Worm (Caenorhabditis elegans) whole organism, L4 larva: ENCODE results near the gene pafo-1.

Experiments used
- F26F4.8 ChIP-seq: fragments of 200-800 bp; sonication (Bioruptor generic); conservative IDR thresholded peaks from 2 replicates; pipeline ENCODE4 v1.3.6; 2022; ENCODE audit warnings: missing genetic modification characterization, missing compliant biosample characterization
- R02D3.7 ChIP-seq: fragments of 150-350 bp; sonication (generic microtip); optimal IDR thresholded peaks from 3 replicates; lab custom pipeline; 2014; ENCODE audit warnings: missing biosample characterization, missing genetic modification characterization
- T20F7.1 ChIP-seq: fragments of 200-800 bp; sonication (Bioruptor generic); optimal IDR thresholded peaks from 2 replicates; lab custom pipeline; 2018; ENCODE audit warnings: mild to moderate bottlenecking, missing genetic modification characterization, missing compliant biosample characterization
- T26A8.4 ChIP-seq: fragments of 200-800 bp; sonication (Bioruptor generic); IDR thresholded peaks from 2 replicates; pipeline ENCODE4 v1.3.6; 2022; ENCODE audit warnings: missing genetic modification characterization, missing compliant biosample characterization
- Y105C5A.15 ChIP-seq: fragments of 200-800 bp; sonication (Bioruptor generic); IDR thresholded peaks from 2 replicates; pipeline ENCODE4 v1.3.6; 2022; ENCODE audit warnings: missing genetic modification characterization, missing compliant biosample characterization
- Y48G9A.11 ChIP-seq: fragments of 200-800 bp; sonication (Bioruptor generic); IDR thresholded peaks from 2 replicates; pipeline ENCODE4 v1.3.6; 2022; ENCODE audit warnings: missing genetic modification reagents, missing genetic modification characterization, missing compliant biosample characterization
- Y5F2A.4 ChIP-seq: fragments of 200-800 bp; sonication (Bioruptor generic); optimal IDR thresholded peaks from 2 replicates; lab custom pipeline; 2018; ENCODE audit warnings: mild to moderate bottlenecking, missing genetic modification characterization, missing compliant biosample characterization
- Y75B8A.6 ChIP-seq: fragments of 200-800 bp; sonication (Bioruptor generic); IDR thresholded peaks from 2 replicates; pipeline ENCODE4 v1.3.6; 2022; ENCODE audit warnings: missing genetic modification reagents, missing genetic modification characterization, missing compliant biosample characterization
- ZK337.2 ChIP-seq: fragments of 200-800 bp; sonication (Bioruptor generic); IDR thresholded peaks from 2 replicates; pipeline ENCODE4 v1.3.6; 2022; ENCODE audit warnings: missing genetic modification reagents, missing genetic modification characterization, missing compliant biosample characterization
- ZK546.5 ChIP-seq, 2 experiments: sonication (generic microtip); optimal IDR thresholded peaks; 2 replicates each; lab custom pipeline; 2017; ENCODE audit warnings: missing biosample characterization in 2 of 2, missing genetic modification characterization in 2 of 2
- aly-2 ChIP-seq: sonication (generic microtip); optimal IDR thresholded peaks from 2 replicates; lab custom pipeline; 2018; ENCODE audit warnings: missing biosample characterization, missing genetic modification characterization
- ama-1 ChIP-seq: fragments of 150-350 bp; optimal IDR thresholded peaks from 2 replicates; lab custom pipeline; 2014; ENCODE audit warnings: inconsistent platforms, mixed read lengths
- ceh-28 ChIP-seq: fragments of 150-350 bp; optimal IDR thresholded peaks from 2 replicates; lab custom pipeline; 2014; ENCODE audit warnings: missing biosample characterization, missing genetic modification reagents, missing genetic modification characterization
- ceh-32 ChIP-seq: sonication (generic microtip); optimal IDR thresholded peaks from 2 replicates; lab custom pipeline; 2016; ENCODE audit warnings: mild to moderate bottlenecking, missing genetic modification characterization, missing compliant biosample characterization; ENCODE audit not compliant: poor library complexity
- ces-1 ChIP-seq: fragments of 150-350 bp; sonication (generic microtip); optimal IDR thresholded peaks from 4 replicates; lab custom pipeline; 2014; ENCODE audit warnings: missing biosample characterization, missing genetic modification reagents, missing genetic modification characterization
- cey-2 ChIP-seq: sonication (generic microtip); optimal IDR thresholded peaks from 3 replicates; lab custom pipeline; 2017; ENCODE audit warnings: missing genetic modification characterization, mild to moderate bottlenecking, missing compliant biosample characterization, antibody characterized with exemption, borderline replicate concordance; ENCODE audit not compliant: insufficient read depth
- daf-12 ChIP-seq: fragments of 150-350 bp; optimal IDR thresholded peaks from 2 replicates; lab custom pipeline; 2014; ENCODE audit warnings: missing biosample characterization, missing genetic modification reagents, missing genetic modification characterization
- dmd-6 ChIP-seq: fragments of 200-800 bp; sonication (Bioruptor generic); IDR thresholded peaks from 2 replicates; pipeline ENCODE4 v1.3.6; 2022; ENCODE audit warnings: missing genetic modification reagents, missing genetic modification characterization, missing compliant biosample characterization
- dpl-1 ChIP-seq: fragments of 150-350 bp; optimal IDR thresholded peaks from 2 replicates; lab custom pipeline; 2014; ENCODE audit warnings: missing biosample characterization, missing genetic modification reagents, missing genetic modification characterization
- dve-1 ChIP-seq: sonication (generic microtip); optimal IDR thresholded peaks from 2 replicates; lab custom pipeline; 2017; ENCODE audit warnings: antibody characterized with exemption, mild to moderate bottlenecking, missing genetic modification characterization, missing compliant biosample characterization; ENCODE audit not compliant: insufficient read depth
- egl-43 ChIP-seq: fragments of 200-800 bp; sonication (Bioruptor generic); IDR thresholded peaks from 2 replicates; pipeline ENCODE4 v1.3.6; 2022; ENCODE audit warnings: missing genetic modification reagents, missing genetic modification characterization, missing compliant biosample characterization
- fkh-10 ChIP-seq: fragments of 150-350 bp; optimal IDR thresholded peaks from 2 replicates; lab custom pipeline; 2014; ENCODE audit warnings: missing biosample characterization, missing genetic modification reagents, missing genetic modification characterization
- jun-1 ChIP-seq: fragments of 150-350 bp; optimal IDR thresholded peaks from 2 replicates; lab custom pipeline; 2014; ENCODE audit warnings: missing biosample characterization, missing genetic modification reagents, missing genetic modification characterization
- lin-29 ChIP-seq: fragments of 200-800 bp; sonication (Bioruptor generic); IDR thresholded peaks from 2 replicates; pipeline ENCODE4 v1.3.6; 2022; ENCODE audit warnings: missing genetic modification reagents, missing genetic modification characterization, missing compliant biosample characterization
- lin-38 ChIP-seq: fragments of 200-800 bp; sonication (Bioruptor generic); IDR thresholded peaks from 2 replicates; pipeline ENCODE4 v1.3.6; 2022; ENCODE audit warnings: missing genetic modification reagents, missing genetic modification characterization, missing compliant biosample characterization
- lsy-2 ChIP-seq, 2 experiments: fragments of 150-350 bp in 1 of 2; sonication (generic microtip) in 1 of 2; optimal IDR thresholded peaks; 2 replicates each; lab custom pipeline; 2014 to 2017; ENCODE audit warnings: missing biosample characterization in 2 of 2, missing genetic modification characterization in 2 of 2
- madf-5 ChIP-seq, 2 experiments: fragments of 200-800 bp; sonication (Bioruptor generic); IDR thresholded peaks; 2 replicates each; pipeline ENCODE4 v1.3.6; 2022; ENCODE audit warnings: missing compliant biosample characterization in 2 of 2, missing genetic modification characterization in 2 of 2
- mdl-1 ChIP-seq, 2 experiments: fragments of 150-350 bp in 1 of 2; sonication (generic microtip) in 1 of 2; optimal IDR thresholded peaks; 2 replicates each; lab custom pipeline; 2014 to 2017; ENCODE audit warnings: missing biosample characterization in 2 of 2, missing genetic modification characterization in 2 of 2
- mdt-29 ChIP-seq: fragments of 200-800 bp; sonication (Bioruptor generic); IDR thresholded peaks from 2 replicates; pipeline ENCODE4 v1.3.6; 2022; ENCODE audit warnings: missing genetic modification reagents, missing genetic modification characterization, missing compliant biosample characterization
- mep-1 ChIP-seq: fragments of 150-350 bp; sonication (generic microtip); optimal IDR thresholded peaks from 3 replicates; lab custom pipeline; 2014; ENCODE audit warnings: missing biosample characterization, missing genetic modification characterization
- mes-2 ChIP-seq: sonication (generic microtip); optimal IDR thresholded peaks from 2 replicates; lab custom pipeline; 2016; ENCODE audit warnings: missing genotype, mild to moderate bottlenecking, missing genetic modification characterization, missing compliant biosample characterization; ENCODE audit not compliant: poor library complexity, severe bottlenecking
- mxl-2 ChIP-seq: fragments of 200-800 bp; sonication (Bioruptor generic); conservative IDR thresholded peaks from 2 replicates; pipeline ENCODE4 v1.3.6; 2022; ENCODE audit warnings: missing genetic modification reagents, missing genetic modification characterization, missing compliant biosample characterization
- nhr-10 ChIP-seq: fragments of 150-350 bp; optimal IDR thresholded peaks from 2 replicates; lab custom pipeline; 2014; ENCODE audit warnings: missing biosample characterization, missing genetic modification characterization
- nhr-102 ChIP-seq: sonication (generic microtip); optimal IDR thresholded peaks from 2 replicates; lab custom pipeline; 2016; ENCODE audit warnings: mild to moderate bottlenecking, missing genetic modification characterization, moderate library complexity, missing compliant biosample characterization
- nhr-11 ChIP-seq: fragments of 150-350 bp; optimal IDR thresholded peaks from 2 replicates; lab custom pipeline; 2014; ENCODE audit warnings: missing biosample characterization, missing genetic modification characterization
- nhr-41 ChIP-seq: fragments of 200-800 bp; sonication (Bioruptor generic); IDR thresholded peaks from 2 replicates; pipeline ENCODE4 v1.3.6; 2022; ENCODE audit warnings: missing genetic modification reagents, missing genetic modification characterization, missing compliant biosample characterization
- nhr-48 ChIP-seq: sonication (generic microtip); optimal IDR thresholded peaks from 2 replicates; lab custom pipeline; 2016; ENCODE audit warnings: mild to moderate bottlenecking, missing genetic modification characterization, missing compliant biosample characterization
- nhr-77 ChIP-seq: fragments of 150-350 bp; optimal IDR thresholded peaks from 2 replicates; lab custom pipeline; 2014; ENCODE audit warnings: missing biosample characterization, missing genetic modification characterization
- pha-4 ChIP-seq, 2 experiments: fragments of 150-350 bp in 1 of 2; fragments of 200-800 bp in 1 of 2; sonication (Bioruptor generic) in 1 of 2; IDR thresholded peaks in 1 of 2; optimal IDR thresholded peaks in 1 of 2; 2 replicates each; pipeline versions ENCODE4 v1.3.6 to Lab custom; 2014 to 2022; ENCODE audit warnings: missing genetic modification characterization in 2 of 2, missing genetic modification reagents in 2 of 2, missing biosample characterization in 1 of 2, missing compliant biosample characterization in 1 of 2
- sdz-12 ChIP-seq: fragments of 200-800 bp; sonication (Bioruptor generic); optimal IDR thresholded peaks from 2 replicates; lab custom pipeline; 2018; ENCODE audit warnings: mild to moderate bottlenecking, missing genetic modification characterization, missing compliant biosample characterization
- set-16 ChIP-seq: fragments of 200-800 bp; sonication (Bioruptor generic); IDR thresholded peaks from 2 replicates; pipeline ENCODE4 v1.3.6; 2022; ENCODE audit warnings: missing genetic modification reagents, missing genetic modification characterization, missing compliant biosample characterization
- snpc-4 ChIP-seq: fragments of 150-350 bp; optimal IDR thresholded peaks from 2 replicates; lab custom pipeline; 2014; ENCODE audit warnings: missing biosample characterization, missing genetic modification characterization
- spr-3 ChIP-seq: fragments of 200-800 bp; sonication (Bioruptor generic); optimal IDR thresholded peaks from 2 replicates; lab custom pipeline; 2018; ENCODE audit warnings: mild to moderate bottlenecking, missing genetic modification characterization, missing compliant biosample characterization
- tag-97 ChIP-seq: fragments of 200-800 bp; sonication (Bioruptor generic); IDR thresholded peaks from 2 replicates; pipeline ENCODE4 v1.3.6; 2022; ENCODE audit warnings: missing genetic modification characterization, missing compliant biosample characterization
- unc-130 ChIP-seq: sonication (generic microtip); optimal IDR thresholded peaks from 2 replicates; lab custom pipeline; 2016; ENCODE audit warnings: missing genetic modification reagents, missing genetic modification characterization, missing compliant biosample characterization
- unc-39 ChIP-seq: sonication (generic microtip); optimal IDR thresholded peaks from 2 replicates; lab custom pipeline; 2017; ENCODE audit warnings: missing biosample characterization, missing genetic modification characterization
- unc-62 ChIP-seq, 3 experiments: fragments of 150-350 bp in 1 of 3; sonication (generic microtip); optimal IDR thresholded peaks in 2 of 3; peaks in 1 of 3; 1 replicate in 1 of 3; 2 replicates in 2 of 3; lab custom pipeline; 2014 to 2017; ENCODE audit warnings: missing biosample characterization in 3 of 3, missing genetic modification characterization in 3 of 3, missing genetic modification reagents in 3 of 3, missing genotype in 1 of 3
- zfp-3 ChIP-seq: fragments of 200-800 bp; sonication (Bioruptor generic); conservative IDR thresholded peaks from 2 replicates; pipeline ENCODE4 v1.3.6; 2022; ENCODE audit warnings: missing genetic modification reagents, missing genetic modification characterization, missing compliant biosample characterization
- zip-11 ChIP-seq: fragments of 200-800 bp; sonication (Bioruptor generic); IDR thresholded peaks from 2 replicates; pipeline ENCODE4 v1.3.6; 2022; ENCODE audit warnings: missing genetic modification characterization, missing compliant biosample characterization

Gene pafo-1

DNA sequence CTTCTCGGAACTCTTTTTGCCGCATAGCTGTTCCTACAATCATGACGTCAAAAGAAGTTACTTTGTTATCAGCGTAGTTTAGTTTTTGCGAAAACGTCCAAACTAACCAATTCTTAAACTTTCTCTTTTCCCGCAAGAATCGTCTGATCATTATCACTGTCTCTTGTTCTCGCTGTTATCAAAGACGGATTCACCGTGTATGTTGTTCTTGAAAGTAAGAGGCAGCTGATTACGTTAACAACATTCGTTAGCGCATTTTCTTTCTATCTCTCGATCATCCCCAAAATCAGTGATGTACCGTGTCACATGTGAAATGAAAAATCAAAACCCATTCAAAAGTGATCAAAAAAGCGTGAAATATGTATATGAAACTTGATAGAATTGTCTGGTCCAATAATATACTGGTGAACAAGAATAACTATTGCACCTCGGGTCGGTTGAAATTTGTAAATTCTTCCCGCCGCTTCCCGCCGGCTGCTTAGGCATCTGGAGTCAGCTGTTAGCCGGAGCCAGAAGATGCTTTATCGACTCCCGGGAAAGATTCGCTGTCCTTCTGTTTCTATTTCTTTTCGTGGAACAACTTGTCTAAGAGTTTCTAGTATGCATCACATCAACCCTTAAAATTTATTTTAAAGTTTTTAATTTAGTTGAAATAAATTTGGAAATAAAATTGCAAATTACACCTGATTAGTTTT is 13.1 kb downstream of the pafo-1 start:
- TF ChIP-seq lin-38 (GFP tag; lab: Robert Waterston, UW), result no peak; the same call in none of the 2 replicates
- TF ChIP-seq Y105C5A.15, result no peak
- no peak for TF ChIP-seq tag-97 (GFP tag; lab: Robert Waterston, UW)
- no peak for TF ChIP-seq spr-3 (GFP tag; lab: Kevin White, UChicago)
- peak; percentile 66 for TF ChIP-seq dmd-6 (GFP tag; lab: Robert Waterston, UW)
- TF ChIP-seq ceh-28 (tag; lab: Kevin White, UChicago), result no peak
- peak; percentile 77 for TF ChIP-seq dve-1 (tag; lab: Kevin White, UChicago)
- TF ChIP-seq F26F4.8 (GFP tag; lab: Robert Waterston, UW), result no peak
- TF ChIP-seq snpc-4 (tag; lab: Kevin White, UChicago), result no peak
- TF ChIP-seq nhr-48, result no peak
- TF ChIP-seq unc-62 (GFP tag; optimal IDR thresholded peaks at IDR 0.05 in 1 of 2; lab: Kevin White, UChicago), result peak in 1 of 2 experiments; percentile 79
- TF ChIP-seq unc-62 (tag; optimal IDR thresholded peaks at IDR 0.05; lab: Kevin White, UChicago), result no peak
- TF ChIP-seq unc-130 (GFP tag; lab: Kevin White, UChicago), result no peak
- TF ChIP-seq madf-5 (GFP tag; IDR thresholded peaks at IDR 0.05; lab: Robert Waterston, UW), result no peak
- no peak for TF ChIP-seq jun-1 (tag; lab: Kevin White, UChicago)
- TF ChIP-seq T26A8.4 (GFP tag; lab: Robert Waterston, UW), result no peak
- TF ChIP-seq nhr-102, result no peak
- TF ChIP-seq lin-29 (GFP tag; lab: Robert Waterston, UW), result no peak
- TF ChIP-seq Y5F2A.4 (GFP tag; lab: Kevin White, UChicago), result no peak
- no peak for TF ChIP-seq daf-12 (tag; lab: Kevin White, UChicago)
- no peak for TF ChIP-seq set-16 (GFP tag; lab: Robert Waterston, UW)
- TF ChIP-seq unc-39 (tag; lab: Kevin White, UChicago), result no peak
- peak; percentile 84 for TF ChIP-seq nhr-77 (tag; lab: Kevin White, UChicago)
- peak; percentile 56 for TF ChIP-seq mep-1 (tag; lab: Kevin White, UChicago)
- TF ChIP-seq ZK546.5 (tag; optimal IDR thresholded peaks at IDR 0.05; lab: Kevin White, UChicago), result no peak
- TF ChIP-seq fkh-10, result no peak
- peak; percentile 12 for TF ChIP-seq T20F7.1 (GFP tag; lab: Kevin White, UChicago)
- TF ChIP-seq zfp-3 (GFP tag; lab: Robert Waterston, UW), result 0 out of 2 replicates have a peak, but pooled peaks have one; percentile 25
- TF ChIP-seq ceh-32, result no peak
- no peak for TF ChIP-seq zip-11 (GFP tag; lab: Robert Waterston, UW)
- TF ChIP-seq pha-4 (GFP tag; IDR thresholded peaks at IDR 0.05; lab: Robert Waterston, UW), result no peak
- TF ChIP-seq pha-4 (tag; optimal IDR thresholded peaks at IDR 0.05; lab: Kevin White, UChicago), result no peak
- TF ChIP-seq mdl-1 (tag; optimal IDR thresholded peaks at IDR 0.05; lab: Kevin White, UChicago), result peak in 1 of 2 experiments; percentile 59
- TF ChIP-seq lsy-2 (tag; optimal IDR thresholded peaks at IDR 0.05; lab: Kevin White, UChicago), result peak in 1 of 2 experiments; percentile 64
- TF ChIP-seq nhr-41 (GFP tag; lab: Robert Waterston, UW), result no peak
- no peak for TF ChIP-seq Y75B8A.6
- no peak for TF ChIP-seq aly-2 (tag; lab: Kevin White, UChicago)
- no peak for TF ChIP-seq sdz-12 (GFP tag; lab: Kevin White, UChicago)
- no peak for TF ChIP-seq mxl-2 (GFP tag; lab: Robert Waterston, UW)
- peak; percentile 78 for TF ChIP-seq cey-2 (tag; lab: Kevin White, UChicago)
- no peak for TF ChIP-seq R02D3.7
- no peak for TF ChIP-seq nhr-11 (tag; lab: Kevin White, UChicago)
- no peak for TF ChIP-seq ama-1 (lab: Kevin White, UChicago)
- peak; percentile 47 for TF ChIP-seq mes-2
- peak; percentile 41 for TF ChIP-seq nhr-10 (tag; lab: Kevin White, UChicago)
- TF ChIP-seq ces-1, result no peak
- TF ChIP-seq Y48G9A.11, result no peak
- TF ChIP-seq mdt-29 (GFP tag; lab: Robert Waterston, UW), result no peak
- no peak for TF ChIP-seq egl-43 (GFP tag; lab: Robert Waterston, UW)
- TF ChIP-seq ZK337.2 (GFP tag; lab: Robert Waterston, UW), result no peak
- TF ChIP-seq dpl-1 (GFP tag; lab: Kevin White, UChicago), result no peak
